Fruit fly (Drosophila melanogaster) whole organism, embryonic: ENCODE results near the gene lqfR.
A peak's percentile ranks its signal among the peaks of the same experiment; 100 is the strongest.

Experiments used
- Abd-B ChIP-seq: fragments of 200-800 bp; sonication (Bioruptor generic); optimal IDR thresholded peaks from 2 replicates; lab custom pipeline; 2018; ENCODE audit warnings: missing biosample characterization, mild to moderate bottlenecking, missing genetic modification characterization, moderate library complexity
- Aef1 ChIP-seq: fragments of 200-800 bp; sonication (Bioruptor generic); IDR thresholded peaks from 3 replicates; pipeline ENCODE4 v1.3.6; 2022; ENCODE audit warnings: missing biosample characterization, missing genetic modification characterization
- Bdp1 ChIP-seq: fragments of 200-800 bp; sonication (Bioruptor generic); optimal IDR thresholded peaks from 3 replicates; lab custom pipeline; 2016; ENCODE audit warnings: missing biosample characterization, missing genetic modification characterization
- Blimp-1 ChIP-seq: fragments of 200-800 bp; sonication (Bioruptor generic); optimal IDR thresholded peaks from 3 replicates; lab custom pipeline; 2018; ENCODE audit warnings: missing biosample characterization, missing genetic modification characterization, mild to moderate bottlenecking, moderate library complexity, missing genetic modification reagents
- CG10565 ChIP-seq: fragments of 200-800 bp; sonication (Bioruptor generic); optimal IDR thresholded peaks from 3 replicates; lab custom pipeline; 2016; ENCODE audit warnings: missing biosample characterization, mild to moderate bottlenecking, missing genetic modification characterization
- CG10959 ChIP-seq: fragments of 200-800 bp; sonication (Bioruptor generic); IDR thresholded peaks from 2 replicates; pipeline ENCODE4 v1.3.6; 2022; ENCODE audit warnings: missing biosample characterization, missing genetic modification characterization
- CG10979 ChIP-seq: fragments of 200-800 bp; sonication (Bioruptor generic); optimal IDR thresholded peaks from 2 replicates; lab custom pipeline; 2018; ENCODE audit warnings: missing biosample characterization, mild to moderate bottlenecking, missing genetic modification characterization, moderate library complexity
- CG11695 ChIP-seq: fragments of 200-800 bp; sonication (Bioruptor generic); IDR thresholded peaks from 3 replicates; pipeline ENCODE4 v1.3.6; 2022; ENCODE audit warnings: missing biosample characterization, missing genetic modification characterization
- CG1233 ChIP-seq: fragments of 200-800 bp; sonication (Bioruptor generic); optimal IDR thresholded peaks from 4 replicates; lab custom pipeline; 2018; ENCODE audit warnings: missing biosample characterization, mild to moderate bottlenecking, missing genetic modification characterization
- CG15479 ChIP-seq: fragments of 200-800 bp; sonication (Bioruptor generic); optimal IDR thresholded peaks from 3 replicates; lab custom pipeline; 2019; ENCODE audit warnings: missing biosample characterization, mild to moderate bottlenecking, missing genetic modification characterization, moderate library complexity
- CG15696 ChIP-seq: fragments of 200-800 bp; sonication (Bioruptor generic); optimal IDR thresholded peaks from 2 replicates; lab custom pipeline; 2019; ENCODE audit warnings: missing biosample characterization, mild to moderate bottlenecking, missing genetic modification characterization, moderate library complexity
- CG17186 ChIP-seq: fragments of 200-800 bp; sonication (Bioruptor generic); optimal IDR thresholded peaks from 3 replicates; lab custom pipeline; 2017; ENCODE audit warnings: missing biosample characterization, missing genetic modification reagents, missing genetic modification characterization
- CG17612 ChIP-seq: fragments of 200-800 bp; sonication (Bioruptor generic); IDR thresholded peaks from 2 replicates; pipeline ENCODE4 v1.3.6; 2022; ENCODE audit warnings: missing biosample characterization, missing genetic modification characterization
- CG17802 ChIP-seq: fragments of 200-800 bp; sonication (Bioruptor generic); optimal IDR thresholded peaks from 2 replicates; lab custom pipeline; 2018; ENCODE audit warnings: missing biosample characterization, mild to moderate bottlenecking, missing genetic modification characterization, moderate library complexity
- CG34422 ChIP-seq: fragments of 200-800 bp; sonication (Bioruptor generic); IDR thresholded peaks from 3 replicates; pipeline ENCODE4 v1.3.6; 2022; ENCODE audit warnings: missing biosample characterization, missing genetic modification characterization
- CG4282 ChIP-seq: fragments of 200-800 bp; sonication (Bioruptor generic); optimal IDR thresholded peaks from 2 replicates; lab custom pipeline; 2016; ENCODE audit warnings: missing biosample characterization, missing genetic modification characterization
- CG4360 ChIP-seq: fragments of 200-800 bp; sonication (Bioruptor generic); IDR thresholded peaks from 2 replicates; pipeline ENCODE4 v1.3.6; 2022; ENCODE audit warnings: missing biosample characterization, missing genetic modification characterization
- CG4617 ChIP-seq: fragments of 200-800 bp; sonication (Bioruptor generic); optimal IDR thresholded peaks from 3 replicates; lab custom pipeline; 2016; ENCODE audit warnings: missing biosample characterization, missing genetic modification characterization, borderline replicate concordance
- CG4854 ChIP-seq: fragments of 200-800 bp; sonication (Bioruptor generic); optimal IDR thresholded peaks from 2 replicates; lab custom pipeline; 2016; ENCODE audit warnings: missing biosample characterization, missing genetic modification characterization, inconsistent platforms
- CG5245 ChIP-seq: fragments of 200-800 bp; sonication (Bioruptor generic); optimal IDR thresholded peaks from 3 replicates; lab custom pipeline; 2016; ENCODE audit warnings: missing biosample characterization, missing genetic modification characterization
- CG6689 ChIP-seq: fragments of 200-800 bp; sonication (Bioruptor generic); IDR thresholded peaks from 2 replicates; pipeline ENCODE4 v1.3.6; 2022; ENCODE audit warnings: missing biosample characterization, missing genetic modification characterization
- CG6791 ChIP-seq: fragments of 200-800 bp; sonication (Bioruptor generic); IDR thresholded peaks from 3 replicates; pipeline ENCODE4 v1.3.6; 2022; ENCODE audit warnings: missing biosample characterization, missing genetic modification characterization; ENCODE audit not compliant: partially characterized antibody
- CG7839 ChIP-seq: fragments of 200-800 bp; sonication (Bioruptor generic); optimal IDR thresholded peaks from 3 replicates; lab custom pipeline; 2018; ENCODE audit warnings: missing biosample characterization, mild to moderate bottlenecking, missing genetic modification characterization, moderate library complexity
- CG8478 ChIP-seq: fragments of >200 bp; optimal IDR thresholded peaks from 2 replicates; lab custom pipeline; 2018
- CG9932 ChIP-seq: fragments of 200-800 bp; sonication (Bioruptor generic); IDR thresholded peaks from 2 replicates; pipeline ENCODE4 v1.3.6; 2022; ENCODE audit warnings: missing biosample characterization, missing genetic modification characterization
- D ChIP-seq, 2 experiments: fragments of 200-800 bp in 1 of 2; fragments of >200 bp in 1 of 2; sonication (Bioruptor generic) in 1 of 2; optimal IDR thresholded peaks; 2 replicates in 1 of 2; 3 replicates in 1 of 2; lab custom pipeline; 2017; ENCODE audit warnings: mild to moderate bottlenecking in 1 of 2, missing biosample characterization in 1 of 2, missing genetic modification characterization in 1 of 2, missing genetic modification reagents in 1 of 2
- Dp ChIP-seq: fragments of 200-800 bp; sonication (Bioruptor generic); optimal IDR thresholded peaks from 2 replicates; lab custom pipeline; 2018; ENCODE audit warnings: missing biosample characterization, mild to moderate bottlenecking, missing genetic modification characterization, moderate library complexity
- Med ChIP-seq: fragments of 200-800 bp; sonication (Bioruptor generic); peaks from one replicate; lab custom pipeline; 2016; ENCODE audit warnings: missing biosample characterization, missing genetic modification characterization, mild to moderate bottlenecking, inconsistent platforms, moderate library complexity
- Oli ChIP-seq: fragments of 200-800 bp; sonication (Bioruptor generic); optimal IDR thresholded peaks from 2 replicates; lab custom pipeline; 2018; ENCODE audit warnings: missing biosample characterization, mild to moderate bottlenecking, missing genetic modification characterization, moderate library complexity
- Opbp ChIP-seq: fragments of 200-800 bp; sonication (Bioruptor generic); IDR thresholded peaks from 3 replicates; pipeline ENCODE4 v1.3.6; 2022; ENCODE audit warnings: missing biosample characterization, missing genetic modification characterization; ENCODE audit not compliant: partially characterized antibody
- Rx ChIP-seq: fragments of 200-800 bp; sonication (Bioruptor generic); IDR thresholded peaks from 2 replicates; pipeline ENCODE4 v1.3.6; 2022; ENCODE audit warnings: missing biosample characterization, missing genetic modification characterization
- az2 ChIP-seq: fragments of 200-800 bp; sonication (Bioruptor generic); optimal IDR thresholded peaks from 3 replicates; lab custom pipeline; 2016; ENCODE audit warnings: missing biosample characterization, missing genetic modification characterization
- bigmax ChIP-seq: fragments of 200-800 bp; sonication (Bioruptor generic); optimal IDR thresholded peaks from 2 replicates; lab custom pipeline; 2018; ENCODE audit warnings: missing biosample characterization, mild to moderate bottlenecking, missing genetic modification characterization
- chm ChIP-seq: fragments of 200-800 bp; sonication (Bioruptor generic); IDR thresholded peaks from 2 replicates; pipeline ENCODE4 v1.3.6; 2022; ENCODE audit warnings: missing biosample characterization, missing genetic modification characterization
- ci ChIP-seq: fragments of 200-800 bp; sonication (Bioruptor generic); IDR thresholded peaks from 3 replicates; pipeline ENCODE4 v1.3.6; 2022; ENCODE audit warnings: missing biosample characterization, missing genetic modification characterization
- corto ChIP-seq: fragments of 200-800 bp; sonication (Bioruptor generic); optimal IDR thresholded peaks from 2 replicates; lab custom pipeline; 2016; ENCODE audit warnings: missing biosample characterization, mild to moderate bottlenecking, missing genetic modification characterization, moderate library complexity
- da ChIP-seq: fragments of 200-800 bp; sonication (Bioruptor generic); optimal IDR thresholded peaks from 2 replicates; lab custom pipeline; 2016; ENCODE audit warnings: missing biosample characterization, missing genetic modification characterization
- danr ChIP-seq: fragments of 200-800 bp; sonication (Bioruptor generic); IDR thresholded peaks from 2 replicates; pipeline ENCODE4 v1.3.6; 2022; ENCODE audit warnings: missing biosample characterization, missing genetic modification characterization
- dpn ChIP-seq, 2 experiments: fragments of 200-800 bp; sonication (Bioruptor generic); optimal IDR thresholded peaks; 3 replicates each; lab custom pipeline; 2016; ENCODE audit warnings: missing biosample characterization in 2 of 2, missing genetic modification characterization in 2 of 2
- dysf ChIP-seq: fragments of 200-800 bp; sonication (Bioruptor generic); IDR thresholded peaks from 3 replicates; pipeline ENCODE4 v1.3.6; 2022; ENCODE audit warnings: missing biosample characterization, missing genetic modification characterization
- gcm ChIP-seq: fragments of 200-800 bp; sonication (Bioruptor generic); optimal IDR thresholded peaks from 2 replicates; lab custom pipeline; 2019; ENCODE audit warnings: missing biosample characterization, mild to moderate bottlenecking, missing genetic modification characterization, moderate library complexity
- gsb ChIP-seq: fragments of 200-800 bp; sonication (Bioruptor generic); IDR thresholded peaks from 2 replicates; pipeline ENCODE4 v1.3.6; 2022; ENCODE audit warnings: missing biosample characterization, missing genetic modification characterization
- ham ChIP-seq: fragments of 200-800 bp; sonication (Bioruptor generic); IDR thresholded peaks from 2 replicates; pipeline ENCODE4 v1.3.6; 2022; ENCODE audit warnings: missing biosample characterization, missing genetic modification characterization
- maf-S ChIP-seq: fragments of 200-800 bp; sonication (Bioruptor generic); optimal IDR thresholded peaks from 2 replicates; lab custom pipeline; 2016; ENCODE audit warnings: missing biosample characterization, missing genetic modification characterization
- nerfin-2 ChIP-seq: fragments of 200-800 bp; sonication (Bioruptor generic); IDR thresholded peaks from 2 replicates; pipeline ENCODE4 v1.3.6; 2022; ENCODE audit warnings: missing biosample characterization, missing genetic modification characterization; ENCODE audit not compliant: partially characterized antibody
- org-1 ChIP-seq: fragments of 200-800 bp; sonication (Bioruptor generic); optimal IDR thresholded peaks from 2 replicates; lab custom pipeline; 2017; ENCODE audit warnings: missing biosample characterization, missing genetic modification characterization
- otp ChIP-seq: fragments of 200-800 bp; sonication (Bioruptor generic); IDR thresholded peaks from 3 replicates; pipeline ENCODE4, ENCODE4 v1.3.6; 2022; ENCODE audit warnings: missing biosample characterization, missing genetic modification characterization
- peb ChIP-seq: fragments of 200-800 bp; sonication (Bioruptor generic); IDR thresholded peaks from 2 replicates; pipeline ENCODE4 v1.3.6; 2022; ENCODE audit warnings: missing biosample characterization, missing genetic modification characterization
- slbo ChIP-seq: fragments of 200-800 bp; sonication (Bioruptor generic); IDR thresholded peaks from 2 replicates; pipeline ENCODE4 v1.3.6; 2022; ENCODE audit warnings: missing biosample characterization, missing genetic modification characterization
- sug ChIP-seq: fragments of 200-800 bp; optimal IDR thresholded peaks from 2 replicates; lab custom pipeline; 2019; ENCODE audit warnings: missing biosample characterization, mild to moderate bottlenecking, missing genetic modification characterization, moderate library complexity
- tin ChIP-seq: fragments of 200-800 bp; sonication (Bioruptor generic); optimal IDR thresholded peaks from 3 replicates; lab custom pipeline; 2016; ENCODE audit warnings: missing biosample characterization, missing genetic modification characterization
- twi ChIP-seq: fragments of 200-800 bp; optimal IDR thresholded peaks from 2 replicates; lab custom pipeline; 2019; ENCODE audit warnings: missing biosample characterization, mild to moderate bottlenecking, missing genetic modification characterization, moderate library complexity
- zen ChIP-seq: fragments of 200-800 bp; sonication (Bioruptor generic); optimal IDR thresholded peaks from 3 replicates; lab custom pipeline; 2018; ENCODE audit warnings: missing biosample characterization, mild to moderate bottlenecking, missing genetic modification characterization, moderate library complexity

Gene lqfR

dm6 chr3R:22381077-22381476 is 30.0 kb upstream of the lqfR start, which contains the start of gene CG43342 (continued):
- TF ChIP-seq slbo (GFP tag; lab: Robert Waterston, UW), result no peak
- TF ChIP-seq CG1233 (GFP tag; lab: Kevin White, UChicago), result no peak
- no peak for TF ChIP-seq zen (tag; lab: Kevin White, UChicago)
- TF ChIP-seq CG4282, result no peak
- no peak for TF ChIP-seq Blimp-1 (GFP tag; lab: Kevin White, UChicago)
- no peak for TF ChIP-seq CG11695 (GFP tag; lab: Robert Waterston, UW)
- TF ChIP-seq Oli (tag; lab: Kevin White, UChicago), result no peak
- TF ChIP-seq peb (GFP tag; lab: Robert Waterston, UW), result no peak
- TF ChIP-seq ci (GFP tag; lab: Robert Waterston, UW), result no peak
- TF ChIP-seq corto, result no peak
- no peak for TF ChIP-seq CG6689 (GFP tag; lab: Robert Waterston, UW)
- no peak for TF ChIP-seq az2 (GFP tag; lab: Kevin White, UChicago)
- TF ChIP-seq D (optimal IDR thresholded peaks at IDR 0.05; lab: Kevin White, UChicago), result no peak
- no peak for TF ChIP-seq D (GFP tag; optimal IDR thresholded peaks at IDR 0.05; lab: Kevin White, UChicago)
- no peak for TF ChIP-seq Bdp1 (GFP tag; lab: Kevin White, UChicago)
- TF ChIP-seq CG4854 (GFP tag; lab: Kevin White, UChicago), result no peak
- TF ChIP-seq CG5245 (GFP tag; lab: Kevin White, UChicago), result no peak
- no peak for TF ChIP-seq CG10979 (tag; lab: Kevin White, UChicago)
- peak; percentile 85 for TF ChIP-seq nerfin-2
- no peak for TF ChIP-seq org-1
- no peak for TF ChIP-seq CG9932
- no peak for TF ChIP-seq CG10959 (GFP tag; lab: Robert Waterston, UW)
- TF ChIP-seq gsb (GFP tag; lab: Robert Waterston, UW), result no peak
- TF ChIP-seq CG8478, result no peak
- no peak for TF ChIP-seq dpn (GFP tag; optimal IDR thresholded peaks at IDR 0.05; lab: Kevin White, UChicago)
- TF ChIP-seq Rx, result no peak
- TF ChIP-seq CG17802 (tag; lab: Kevin White, UChicago), result no peak
- no peak for TF ChIP-seq CG4360 (GFP tag; lab: Robert Waterston, UW)
- TF ChIP-seq da (GFP tag; lab: Kevin White, UChicago), result no peak
- TF ChIP-seq gcm (GFP tag; lab: Kevin White, UChicago), result no peak
- TF ChIP-seq CG15696 (tag; lab: Kevin White, UChicago), result no peak
- TF ChIP-seq CG4617 (GFP tag; lab: Kevin White, UChicago), result no peak
- no peak for TF ChIP-seq Aef1 (GFP tag; lab: Robert Waterston, UW)
- TF ChIP-seq dysf, result no peak
- TF ChIP-seq tin, result no peak
- no peak for TF ChIP-seq sug (tag; lab: Kevin White, UChicago)

- TF ChIP-seq maf-S (GFP tag; lab: Kevin White, UChicago), result no peak
- no peak for TF ChIP-seq CG17612
- TF ChIP-seq otp (GFP tag; lab: Robert Waterston, UW), result no peak
- peak; percentile 49 for TF ChIP-seq Med (GFP tag; lab: Kevin White, UChicago)
- 0 out of 3 replicates have a peak, but pooled peaks have one; percentile 35 for TF ChIP-seq Opbp
- TF ChIP-seq ci (GFP tag; lab: Robert Waterston, UW), result no peak
- TF ChIP-seq chm (GFP tag; lab: Robert Waterston, UW), result no peak
- TF ChIP-seq Abd-B (GFP tag; lab: Kevin White, UChicago), result no peak
- TF ChIP-seq gcm (GFP tag; lab: Kevin White, UChicago), result peak; percentile 40
- TF ChIP-seq CG17186 (GFP tag; lab: Kevin White, UChicago), result no peak
- no peak for TF ChIP-seq Dp (GFP tag; lab: Kevin White, UChicago)
- TF ChIP-seq twi (tag; lab: Kevin White, UChicago), result no peak
- TF ChIP-seq CG34422 (GFP tag; lab: Robert Waterston, UW), result no peak
- no peak for TF ChIP-seq CG6791 (GFP tag; lab: Robert Waterston, UW)
- TF ChIP-seq corto, result no peak
- TF ChIP-seq bigmax (GFP tag; lab: Kevin White, UChicago), result no peak
- no peak for TF ChIP-seq ham (GFP tag; lab: Robert Waterston, UW)
- TF ChIP-seq danr (GFP tag; lab: Robert Waterston, UW), result no peak
- no peak for TF ChIP-seq CG10565 (GFP tag; lab: Kevin White, UChicago)
- TF ChIP-seq CG7839 (tag; lab: Kevin White, UChicago), result no peak
- TF ChIP-seq CG15479 (GFP tag; lab: Kevin White, UChicago), result no peak
Measured at dm6 chr3R:22381735-22382134, 29.4 kb upstream of the lqfR start, which contains the start of gene Gpdh3. Gpdh3 (plus strand) TSS chr3R:22382035.
